Worm (Caenorhabditis elegans) whole organism, late embryonic: ENCODE data around the gene C04H5.7.

Experiments used
- K02D7.2 ChIP-seq: sonication (generic microtip); optimal IDR thresholded peaks from 2 replicates; lab custom pipeline; 2017; ENCODE audit warnings: mild to moderate bottlenecking, missing genetic modification characterization, missing compliant biosample characterization
- K09A11.1 ChIP-seq: sonication (generic microtip); optimal IDR thresholded peaks from 2 replicates; lab custom pipeline; 2017; ENCODE audit warnings: antibody characterized with exemption, mild to moderate bottlenecking, missing genetic modification characterization, missing compliant biosample characterization; ENCODE audit not compliant: insufficient read depth
- ceh-6 ChIP-seq: fragments of 200-800 bp; sonication (Bioruptor generic); optimal IDR thresholded peaks from 2 replicates; lab custom pipeline; 2018; ENCODE audit warnings: mild to moderate bottlenecking, missing genetic modification characterization, missing compliant biosample characterization
- fkh-10 ChIP-seq: fragments of 150-350 bp; optimal IDR thresholded peaks from 2 replicates; lab custom pipeline; 2014; ENCODE audit warnings: missing biosample characterization, missing genetic modification reagents, missing genetic modification characterization
- fkh-6 ChIP-seq: sonication (generic microtip); optimal IDR thresholded peaks from 2 replicates; lab custom pipeline; 2016; ENCODE audit warnings: missing genetic modification characterization, missing compliant biosample characterization
- hlh-30 ChIP-seq: sonication (generic microtip); optimal IDR thresholded peaks from 2 replicates; lab custom pipeline; 2017; ENCODE audit warnings: antibody characterized with exemption, missing genetic modification characterization, missing compliant biosample characterization; ENCODE audit not compliant: insufficient read depth
- nfya-1 ChIP-seq: sonication (generic microtip); optimal IDR thresholded peaks from 2 replicates; lab custom pipeline; 2017; ENCODE audit warnings: missing genetic modification characterization, mild to moderate bottlenecking, missing compliant biosample characterization, antibody characterized with exemption, moderate library complexity
- rnt-1 ChIP-seq: sonication (generic microtip); optimal IDR thresholded peaks from 2 replicates; lab custom pipeline; 2016; ENCODE audit warnings: missing genetic modification characterization, missing compliant biosample characterization
- syd-9 ChIP-seq: sonication (generic microtip); optimal IDR thresholded peaks from 2 replicates; lab custom pipeline; 2016; ENCODE audit warnings: mild to moderate bottlenecking, missing genetic modification characterization, moderate library complexity, missing compliant biosample characterization
- unc-55 ChIP-seq: sonication (generic microtip); optimal IDR thresholded peaks from 2 replicates; lab custom pipeline; 2017; ENCODE audit warnings: missing biosample characterization, missing genetic modification reagents, missing genetic modification characterization

- TF ChIP-seq ceh-6 (GFP tag; lab: Kevin White, UChicago): no peak
- no peak for TF ChIP-seq fkh-6
- TF ChIP-seq syd-9: no peak
- TF ChIP-seq rnt-1: no peak
- no peak for TF ChIP-seq unc-55 (GFP tag; lab: Kevin White, UChicago)
- TF ChIP-seq fkh-10: no peak
- no peak for TF ChIP-seq hlh-30 (tag; lab: Kevin White, UChicago)
- no peak for TF ChIP-seq K09A11.1
- TF ChIP-seq nfya-1 (tag; lab: Kevin White, UChicago): no peak
- no peak for TF ChIP-seq K02D7.2 (tag; lab: Kevin White, UChicago)
These were observed 38.7 kb downstream of the C04H5.7 start, which contains the start of gene C01G12.13 for ce11 chrII:14576429-14576828.
